Fruit fly (Drosophila melanogaster) whole organism: ENCODE data around the gene wb.

Experiments used
- CG8478 ChIP-seq: fragments of >200 bp; optimal IDR thresholded peaks from 2 replicates; lab custom pipeline; 2018; ENCODE audit warnings: inconsistent platforms
- EcR ChIP-seq, 2 experiments: fragments of >200 bp; optimal IDR thresholded peaks; 2 replicates each; lab custom pipeline; 2017; ENCODE audit warnings: missing biosample characterization in 2 of 2, missing genetic modification characterization in 2 of 2, missing genetic modification reagents in 2 of 2
- pan ChIP-seq: fragments of >200 bp; optimal IDR thresholded peaks from 2 replicates; lab custom pipeline; 2017
- psq ChIP-seq: fragments of >200 bp; optimal IDR thresholded peaks from 2 replicates; lab custom pipeline; 2017
- usp ChIP-seq: fragments of >200 bp; optimal IDR thresholded peaks from 2 replicates; lab custom pipeline; 2017; ENCODE audit warnings: missing biosample characterization, missing genetic modification characterization, mixed read lengths

DNA sequence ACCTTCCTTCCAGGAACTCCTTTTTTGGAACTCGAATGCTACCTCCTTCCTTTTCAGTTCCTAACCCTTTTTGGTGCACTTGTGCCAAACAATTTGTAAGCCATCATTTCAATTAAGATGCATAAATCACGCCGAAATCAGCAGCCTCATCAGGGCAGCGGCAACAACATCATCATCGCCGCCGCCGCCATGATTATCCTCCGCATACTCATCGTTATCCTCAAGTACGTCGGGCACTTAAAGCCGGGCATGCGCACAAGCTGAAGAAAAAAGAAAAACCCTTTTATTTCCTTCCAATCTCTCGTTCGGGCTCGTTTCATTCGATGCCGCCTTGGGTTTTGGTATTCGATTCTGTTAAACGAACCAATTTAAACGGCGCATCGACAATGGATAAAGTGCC, 1.9 kb upstream of the wb start:
- TF ChIP-seq pan (lab: Kevin White, UChicago) = no peak
- TF ChIP-seq EcR (GFP tag; optimal IDR thresholded peaks at IDR 0.05; lab: Kevin White, UChicago) = no peak
- TF ChIP-seq psq = no peak
- no peak for TF ChIP-seq usp (GFP tag; lab: Kevin White, UChicago)
- no peak for TF ChIP-seq CG8478 (lab: Kevin White, UChicago)
